Fruit fly (Drosophila melanogaster): ENCODE results near the gene CG32846.

Gene CG32846

dm6 chr3L:2951518-2951917 lies at the start of gene CG32846:
CG32846 (minus strand) TSS chr3L:2951618.
- TF ChIP-seq CTCF (optimal IDR thresholded peaks at IDR 0.05) (no peak), CG8478 (optimal IDR thresholded peaks at IDR 0.05) (no peak)

dm6 chr3L:2994872-2995271 lies 43.5 kb upstream of the CG32846 start, which contains the start of gene CG2113:
CG2113 (plus strand) TSS chr3L:2995172.
- TF ChIP-seq CTCF (optimal IDR thresholded peaks at IDR 0.05), result no peak
- no peak for TF ChIP-seq CG8478 (optimal IDR thresholded peaks at IDR 0.05)

dm6 chr3L:2987749-2988148 lies 36.3 kb upstream of the CG32846 start:
- TF ChIP-seq CTCF (optimal IDR thresholded peaks at IDR 0.05) (no peak), CG8478 (optimal IDR thresholded peaks at IDR 0.05) (no peak)

dm6 chr3L:2986302-2986701 lies 34.9 kb upstream of the CG32846 start:
- TF ChIP-seq CG8478 (optimal IDR thresholded peaks at IDR 0.05) (no peak), CTCF (optimal IDR thresholded peaks at IDR 0.05) (no peak)

dm6 chr3L:2980856-2981255 lies 29.4 kb upstream of the CG32846 start, which contains the start of gene CPT2:
CPT2 (plus strand) TSS chr3L:2981022.
- no peak for TF ChIP-seq CTCF (optimal IDR thresholded peaks at IDR 0.05)
- TF ChIP-seq CG8478 (optimal IDR thresholded peaks at IDR 0.05), result no peak

dm6 chr3L:2960949-2961584 lies 9.6 kb upstream of the CG32846 start, which contains the start of the genes CG34025 and Or63a:
CG34025 (minus strand) TSS chr3L:2961049.
Or63a (plus strand) TSS chr3L:2961534.
- TF ChIP-seq CG8478 (optimal IDR thresholded peaks at IDR 0.05) (no peak), CTCF (optimal IDR thresholded peaks at IDR 0.05) (no peak)

- TF ChIP-seq CG8478 (optimal IDR thresholded peaks at IDR 0.05) (no peak), CTCF (optimal IDR thresholded peaks at IDR 0.05) (no peak)
Measured at dm6 chr3L:2923097-2923496, 28.3 kb downstream of the CG32846 start.

- TF ChIP-seq CG8478 (optimal IDR thresholded peaks at IDR 0.05) (no peak), CTCF (optimal IDR thresholded peaks at IDR 0.05) (no peak)
Measured at dm6 chr3L:2918628-2919027, 32.8 kb downstream of the CG32846 start.

dm6 chr3L:2916554-2916953 lies 34.9 kb downstream of the CG32846 start, which contains the start of gene CG9970:
CG9970 (minus strand) TSS chr3L:2916654.
- TF ChIP-seq CG8478 (optimal IDR thresholded peaks at IDR 0.05), result no peak
- no peak for TF ChIP-seq CTCF (optimal IDR thresholded peaks at IDR 0.05)

- TF ChIP-seq CG8478 (optimal IDR thresholded peaks at IDR 0.05) (no peak), CTCF (optimal IDR thresholded peaks at IDR 0.05) (no peak)
Measured at dm6 chr3L:2913291-2913690, 38.1 kb downstream of the CG32846 start.

dm6 chr3L:2909523-2910042 lies 41.8 kb downstream of the CG32846 start:
- no peak for TF ChIP-seq CG8478 (optimal IDR thresholded peaks at IDR 0.05)
- TF ChIP-seq CTCF (optimal IDR thresholded peaks at IDR 0.05), result no peak

dm6 chr3L:2906404-2906803 lies 45.0 kb downstream of the CG32846 start:
- TF ChIP-seq CG8478 (optimal IDR thresholded peaks at IDR 0.05), result no peak
- no peak for TF ChIP-seq CTCF (optimal IDR thresholded peaks at IDR 0.05)

Measured in S2 (cell line).